In the genomic region with DNA sequence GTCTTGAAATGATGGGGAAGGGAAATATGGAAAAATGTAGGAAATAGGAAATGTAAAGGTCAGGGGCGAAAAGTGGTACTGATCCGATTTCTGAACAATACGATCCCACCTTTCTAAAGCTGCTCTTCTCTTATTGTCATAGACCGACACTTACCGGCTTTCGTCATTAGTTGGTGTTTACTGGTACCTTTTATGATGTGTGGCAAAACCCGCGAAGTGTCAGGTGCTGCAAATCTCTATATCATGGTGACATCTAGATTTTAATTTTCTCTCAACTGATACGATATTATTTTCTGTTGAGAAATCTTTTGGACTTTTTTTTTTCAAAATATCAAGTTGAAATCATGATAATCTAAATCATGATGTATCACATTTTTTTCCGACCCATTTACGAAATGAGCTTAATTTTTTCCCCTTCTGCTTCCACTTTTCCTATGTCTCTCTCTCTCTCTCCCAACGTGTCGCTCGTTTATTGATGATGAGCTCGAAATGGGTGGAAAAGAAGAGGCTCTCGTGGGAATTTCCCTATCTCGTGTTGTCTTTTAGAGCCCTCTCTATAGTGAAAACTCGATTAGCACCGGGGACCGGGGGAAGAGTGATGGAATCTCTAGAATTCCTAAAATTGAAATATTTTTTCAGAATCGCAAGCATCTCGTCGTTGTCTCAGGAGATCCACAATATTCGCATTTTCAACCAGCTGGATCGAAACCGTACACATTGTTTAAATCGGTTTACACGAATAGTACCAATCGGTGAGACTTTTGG, we compare ENCODE assay signal across 2 worm cellular contexts.
TF ChIP-seq lines count a peak whose summit lies in the region.

No protein-coding gene starts in this region.

TF ChIP-seq in whole organism, L1 larva, 84 proteins besides CTCF, POLR2A, EP300 and RAD21 (continued from another document):
- TF ChIP-seq swsn-7 (tag; optimal IDR thresholded peaks at IDR 0.05; lab: Kevin White, UChicago) (no peak), nhr-76 (tag; optimal IDR thresholded peaks at IDR 0.05; lab: Kevin White, UChicago) (no peak), snpc-4 (tag; optimal IDR thresholded peaks at IDR 0.05; lab: Kevin White, UChicago) (peak; percentile 59), nhr-85 (tag; lab: Kevin White, UChicago) (peak; percentile 9), ama-1 (optimal IDR thresholded peaks at IDR 0.05; lab: Kevin White, UChicago) (no peak), Y116A8C.19 (tag; optimal IDR thresholded peaks at IDR 0.05; lab: Kevin White, UChicago; ENCODE audit: borderline replicate concordance) (no peak), sptf-1 (tag; optimal IDR thresholded peaks at IDR 0.05; lab: Kevin White, UChicago) (no peak), nhr-71 (tag; optimal IDR thresholded peaks at IDR 0.05; lab: Kevin White, UChicago) (no peak), ceh-88 (GFP tag; IDR thresholded peaks at IDR 0.05; lab: Robert Waterston, UW) (no peak), hlh-4 (tag; optimal IDR thresholded peaks at IDR 0.05; lab: Kevin White, UChicago) (no peak), nhr-20 (tag; optimal IDR thresholded peaks at IDR 0.05; lab: Kevin White, UChicago) (no peak), unc-98 (GFP tag; IDR thresholded peaks at IDR 0.05; lab: Robert Waterston, UW) (no peak), fkh-8 (tag; optimal IDR thresholded peaks at IDR 0.05; lab: Kevin White, UChicago) (no peak), dsc-1 (tag; optimal IDR thresholded peaks at IDR 0.05; lab: Kevin White, UChicago) (no peak), nhr-84 (tag; optimal IDR thresholded peaks at IDR 0.05; lab: Kevin White, UChicago) (no peak), hpl-2 (GFP tag; optimal IDR thresholded peaks at IDR 0.05; lab: Kevin White, UChicago) (no peak), sup-37 (GFP tag; optimal IDR thresholded peaks at IDR 0.05; lab: Kevin White, UChicago) (no peak)
TF ChIP-seq in whole organism, L1 larva: peak in this region for 4.

TF ChIP-seq in whole organism, L4 larva, 104 proteins besides CTCF, POLR2A, EP300 and RAD21 (continued from another document):
- TF ChIP-seq unc-39 (tag; optimal IDR thresholded peaks at IDR 0.05; lab: Kevin White, UChicago), result no peak
- TF ChIP-seq lin-39 (tag; optimal IDR thresholded peaks at IDR 0.05; lab: Kevin White, UChicago), result no peak
- no peak for TF ChIP-seq daf-12 (tag; optimal IDR thresholded peaks at IDR 0.05; lab: Kevin White, UChicago)
- no peak for TF ChIP-seq snpc-1.2 (GFP tag; IDR thresholded peaks at IDR 0.05; lab: Robert Waterston, UW)
- no peak for TF ChIP-seq nhr-111 (GFP tag; optimal IDR thresholded peaks at IDR 0.05; lab: Kevin White, UChicago)
- no peak for TF ChIP-seq hmg-1.1 (GFP tag; IDR thresholded peaks at IDR 0.05; lab: Robert Waterston, UW)
- TF ChIP-seq Y75B8A.6 (GFP tag; IDR thresholded peaks at IDR 0.05; lab: Robert Waterston, UW), result no peak
- no peak for TF ChIP-seq mdl-1 (tag; optimal IDR thresholded peaks at IDR 0.05; lab: Kevin White, UChicago)
